Fruit fly (Drosophila melanogaster): ENCODE measurements around the gene CG10681.
A peak's percentile ranks its signal among the peaks of the same experiment; 100 is the strongest.

Gene CG10681

DNA sequence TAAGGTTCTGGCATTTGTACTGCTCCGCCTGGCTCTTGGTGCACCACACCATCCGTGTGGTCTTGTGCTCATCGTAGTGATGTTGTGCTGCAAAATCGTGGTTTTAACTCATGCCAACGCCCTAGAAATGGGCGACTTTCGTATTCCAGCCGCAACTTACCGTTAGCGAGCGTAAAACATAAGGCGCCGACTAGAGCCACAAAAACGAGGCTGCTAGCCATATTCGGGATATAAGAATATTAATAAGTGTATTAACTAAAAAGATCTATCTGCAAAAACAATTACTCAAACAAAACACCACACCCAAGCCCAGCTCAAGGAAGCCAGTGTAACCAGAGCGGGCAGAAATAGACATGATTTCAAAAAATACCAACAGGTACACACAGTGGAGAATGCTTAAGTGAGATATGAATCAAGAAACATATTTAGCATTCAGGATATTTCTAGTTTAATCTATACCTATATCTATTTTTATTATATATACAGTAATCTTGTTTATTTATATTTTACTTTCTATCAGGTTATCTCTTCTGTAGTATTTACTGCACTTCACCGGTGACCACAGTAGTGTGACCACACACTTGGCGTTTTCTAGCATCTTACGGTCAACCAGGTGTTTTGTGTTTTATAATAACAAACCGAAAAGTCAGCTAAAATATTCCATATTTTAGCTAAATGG is 32.2 kb downstream of the CG10681 start, which contains the start of the genes Tsf2 and CG34242 (continued):
- peak; percentile 90 for TF ChIP-seq CG15514 (GFP tag; optimal IDR thresholded peaks at IDR 0.05)
- peak; percentile 56 for TF ChIP-seq CG17186 (GFP tag; optimal IDR thresholded peaks at IDR 0.05)
- peak; percentile 42 for TF ChIP-seq CG17802 (tag; optimal IDR thresholded peaks at IDR 0.05)
- TF ChIP-seq CG33557 (GFP tag; optimal IDR thresholded peaks at IDR 0.05): no peak
- TF ChIP-seq CG2875 (GFP tag; optimal IDR thresholded peaks at IDR 0.05): no peak
- TF ChIP-seq Hr51 (GFP tag; optimal IDR thresholded peaks at IDR 0.05): no peak
- no peak for TF ChIP-seq CG34224 (GFP tag; IDR thresholded peaks at IDR 0.05; ENCODE audit: partially characterized antibody)
- TF ChIP-seq CG14014 (GFP tag; IDR thresholded peaks at IDR 0.05): peak; percentile 94
- peak; percentile 8 for TF ChIP-seq jumu (GFP tag; optimal IDR thresholded peaks at IDR 0.05)
- TF ChIP-seq CG5245 (GFP tag; optimal IDR thresholded peaks at IDR 0.05): peak; percentile 8
- no peak for TF ChIP-seq chm (GFP tag; IDR thresholded peaks at IDR 0.05)
- TF ChIP-seq tup (GFP tag; optimal IDR thresholded peaks at IDR 0.05): peak; percentile 60
- TF ChIP-seq lmd (GFP tag; IDR thresholded peaks at IDR 0.05): peak; percentile 95
- TF ChIP-seq gce (GFP tag; IDR thresholded peaks at IDR 0.05): peak; percentile 94
- TF ChIP-seq CG16863 (GFP tag; optimal IDR thresholded peaks at IDR 0.05): no peak
- no peak for TF ChIP-seq jing (GFP tag; optimal IDR thresholded peaks at IDR 0.05)
- TF ChIP-seq CG17829 (tag; optimal IDR thresholded peaks at IDR 0.05): peak; percentile 83
- no peak for TF ChIP-seq CG1233 (GFP tag; optimal IDR thresholded peaks at IDR 0.05)
- peak; percentile 91 for TF ChIP-seq Gug (GFP tag; IDR thresholded peaks at IDR 0.05)
- no peak for TF ChIP-seq btn (GFP tag; optimal IDR thresholded peaks at IDR 0.05)
- peak; percentile 66 for TF ChIP-seq lbe (GFP tag; optimal IDR thresholded peaks at IDR 0.05)
- peak; percentile 59; the same call in 1 of the 2 replicates for TF ChIP-seq Lim3 (GFP tag; IDR thresholded peaks at IDR 0.05)
- TF ChIP-seq CG9817 (tag; optimal IDR thresholded peaks at IDR 0.05): peak; percentile 58
- no peak for TF ChIP-seq zen2 (GFP tag; IDR thresholded peaks at IDR 0.05; ENCODE audit: partially characterized antibody)
- TF ChIP-seq CG17359 (tag; optimal IDR thresholded peaks at IDR 0.05): peak; percentile 92
- TF ChIP-seq tx (GFP tag; optimal IDR thresholded peaks at IDR 0.05): no peak
- no peak for TF ChIP-seq Tbp (GFP tag; optimal IDR thresholded peaks at IDR 0.05)
- no peak for TF ChIP-seq CG11398 (GFP tag; optimal IDR thresholded peaks at IDR 0.05)
- peak; percentile 88 for TF ChIP-seq trem (tag; optimal IDR thresholded peaks at IDR 0.05)
- TF ChIP-seq CG7839 (tag; optimal IDR thresholded peaks at IDR 0.05): peak; percentile 52
- peak; percentile 59; the same call in 2 of the 3 replicates for TF ChIP-seq jigr1 (GFP tag; IDR thresholded peaks at IDR 0.05)
- no peak for TF ChIP-seq Nf-YB (GFP tag; optimal IDR thresholded peaks at IDR 0.05)
- TF ChIP-seq CG33213 (GFP tag; optimal IDR thresholded peaks at IDR 0.05): peak; percentile 20
- TF ChIP-seq CG9727 (GFP tag; optimal IDR thresholded peaks at IDR 0.05): no peak
- TF ChIP-seq HLH4C (GFP tag; IDR thresholded peaks at IDR 0.05; ENCODE audit: partially characterized antibody): no peak
- peak; percentile 72 for TF ChIP-seq Blimp-1 (GFP tag; optimal IDR thresholded peaks at IDR 0.05)
- no peak for TF ChIP-seq CG7745 (tag; optimal IDR thresholded peaks at IDR 0.05)
- peak; percentile 95 for TF ChIP-seq CG4730 (GFP tag; IDR thresholded peaks at IDR 0.05)
- no peak for TF ChIP-seq luna (GFP tag; optimal IDR thresholded peaks at IDR 0.05)
- peak in 1 of 2 experiments; percentile 26 for TF ChIP-seq Pdp1 (GFP tag; optimal IDR thresholded peaks at IDR 0.05)
- TF ChIP-seq CG12659 (GFP tag; optimal IDR thresholded peaks at IDR 0.05): peak; percentile 56
- TF ChIP-seq shn (GFP tag; optimal IDR thresholded peaks at IDR 0.05): no peak
- no peak for TF ChIP-seq Bdp1 (GFP tag; optimal IDR thresholded peaks at IDR 0.05)
- peak; percentile 96 for TF ChIP-seq Aef1 (GFP tag; IDR thresholded peaks at IDR 0.05)
- TF ChIP-seq CG8478 (optimal IDR thresholded peaks at IDR 0.05): no peak
- TF ChIP-seq nerfin-2 (GFP tag; IDR thresholded peaks at IDR 0.05; ENCODE audit: partially characterized antibody): no peak
- TF ChIP-seq Xrp1 (GFP tag; IDR thresholded peaks at IDR 0.05): peak; percentile 97
- peak; percentile 58 for TF ChIP-seq nom (GFP tag; optimal IDR thresholded peaks at IDR 0.05)
- peak; percentile 89 for TF ChIP-seq ro (GFP tag; IDR thresholded peaks at IDR 0.05)
